Fruit fly (Drosophila melanogaster): ENCODE data around the gene jp.

DNA sequence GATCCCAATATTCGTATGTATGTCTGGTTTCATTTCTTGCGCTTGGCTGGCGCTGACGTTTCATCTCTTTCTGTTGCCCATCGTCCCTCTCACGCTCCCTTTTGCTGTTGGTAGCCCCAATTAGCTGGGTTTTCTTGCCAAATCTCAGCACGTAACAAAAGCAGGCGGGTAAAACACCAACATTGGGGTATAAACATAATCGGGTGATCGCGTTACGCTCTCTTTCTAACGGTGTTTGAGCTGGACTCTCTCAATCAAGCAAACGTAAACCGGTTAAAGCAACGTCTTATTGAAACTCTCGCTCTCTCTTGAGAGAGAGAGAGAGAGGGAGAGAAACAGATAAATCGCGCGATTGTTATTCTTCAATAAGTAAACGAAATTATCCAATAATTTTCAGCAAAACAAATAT, 43.8 kb downstream of the jp start:
- TF ChIP-seq CG12299 (tag; optimal IDR thresholded peaks at IDR 0.05) = no peak
- TF ChIP-seq CG14860 (GFP tag; IDR thresholded peaks at IDR 0.05; ENCODE audit: partially characterized antibody) = no peak
- TF ChIP-seq Six4 (GFP tag; optimal IDR thresholded peaks at IDR 0.05) = no peak
- TF ChIP-seq Mes4 (GFP tag; optimal IDR thresholded peaks at IDR 0.05) = no peak
- TF ChIP-seq ash1 (GFP tag; optimal IDR thresholded peaks at IDR 0.05) = no peak
- no peak for TF ChIP-seq CG9797 (GFP tag; optimal IDR thresholded peaks at IDR 0.05)
- no peak for TF ChIP-seq Ptx1 (GFP tag; IDR thresholded peaks at IDR 0.05)

Measured in whole organism, embryonic.